Worm (Caenorhabditis elegans) whole organism, L3 larva: ENCODE results near the gene catp-4.
A peak's percentile ranks its signal among the peaks of the same experiment; 100 is the strongest.

Experiments
- R02D3.7 ChIP-seq: fragments of 150-350 bp; optimal IDR thresholded peaks from 2 replicates; lab custom pipeline; 2014; ENCODE audit warnings: missing biosample characterization, missing genetic modification characterization
- ZK546.5 ChIP-seq: sonication (generic microtip); optimal IDR thresholded peaks from 2 replicates; lab custom pipeline; 2017; ENCODE audit warnings: missing biosample characterization, missing genetic modification characterization
- aly-2 ChIP-seq: fragments of 150-350 bp; optimal IDR thresholded peaks from 2 replicates; lab custom pipeline; 2014; ENCODE audit warnings: missing biosample characterization, missing genetic modification characterization
- ama-1 ChIP-seq: fragments of 150-350 bp; optimal IDR thresholded peaks from 2 replicates; lab custom pipeline; 2018
- ceh-16 ChIP-seq: sonication (generic microtip); optimal IDR thresholded peaks from 2 replicates; lab custom pipeline; 2017; ENCODE audit warnings: missing biosample characterization, missing genetic modification characterization
- ceh-9 ChIP-seq: sonication (generic microtip); optimal IDR thresholded peaks from 2 replicates; lab custom pipeline; 2018; ENCODE audit warnings: missing biosample characterization, missing genetic modification characterization
- daf-12 ChIP-seq: fragments of 150-350 bp; optimal IDR thresholded peaks from 2 replicates; lab custom pipeline; 2014; ENCODE audit warnings: missing biosample characterization, missing genetic modification reagents, missing genetic modification characterization
- egl-27 ChIP-seq: sonication (generic microtip); optimal IDR thresholded peaks from 4 replicates; lab custom pipeline; 2017; ENCODE audit warnings: missing biosample characterization, missing genetic modification reagents, missing genetic modification characterization
- egl-5 ChIP-seq: fragments of 150-350 bp; optimal IDR thresholded peaks from 2 replicates; lab custom pipeline; 2017; ENCODE audit warnings: missing biosample characterization, missing genetic modification reagents, missing genetic modification characterization, inconsistent platforms
- elt-1 ChIP-seq: fragments of 150-350 bp; optimal IDR thresholded peaks from 2 replicates; lab custom pipeline; 2014; ENCODE audit warnings: missing biosample characterization, missing genetic modification characterization
- elt-3 ChIP-seq, 3 experiments: fragments of 150-350 bp in 1 of 3; sonication (generic microtip) in 2 of 3; optimal IDR thresholded peaks; 2 replicates in 2 of 3; 4 replicates in 1 of 3; lab custom pipeline; 2014 to 2017; ENCODE audit warnings: missing biosample characterization in 3 of 3, missing genetic modification characterization in 3 of 3
- eor-1 ChIP-seq, 2 experiments: fragments of 150-350 bp; optimal IDR thresholded peaks; 2 replicates each; lab custom pipeline; 2014 to 2018; ENCODE audit warnings: missing biosample characterization in 2 of 2, missing genetic modification characterization in 2 of 2
- fkh-10 ChIP-seq: sonication (generic microtip); optimal IDR thresholded peaks from 2 replicates; lab custom pipeline; 2017; ENCODE audit warnings: missing biosample characterization, missing genetic modification reagents, missing genetic modification characterization
- fkh-2 ChIP-seq: fragments of 150-350 bp; optimal IDR thresholded peaks from 2 replicates; lab custom pipeline; 2014; ENCODE audit warnings: missing biosample characterization, missing genetic modification reagents, missing genetic modification characterization
- fos-1 ChIP-seq: fragments of 150-350 bp; optimal IDR thresholded peaks from 2 replicates; lab custom pipeline; 2014; ENCODE audit warnings: missing biosample characterization, missing genetic modification characterization
- hmg-11 ChIP-seq: sonication (generic microtip); optimal IDR thresholded peaks from 2 replicates; lab custom pipeline; 2016; ENCODE audit warnings: missing genetic modification characterization, missing compliant biosample characterization
- jun-1 ChIP-seq: fragments of 150-350 bp; optimal IDR thresholded peaks from 2 replicates; lab custom pipeline; 2014; ENCODE audit warnings: missing biosample characterization, missing genetic modification reagents, missing genetic modification characterization
- lin-15B ChIP-seq: fragments of 150-350 bp; optimal IDR thresholded peaks from 2 replicates; lab custom pipeline; 2014; ENCODE audit warnings: missing biosample characterization, missing genetic modification characterization
- lin-39 ChIP-seq: fragments of 150-350 bp; optimal IDR thresholded peaks from 2 replicates; lab custom pipeline; 2018; ENCODE audit warnings: missing biosample characterization, missing genetic modification reagents, missing genetic modification characterization
- lsy-12 ChIP-seq: sonication (generic microtip); optimal IDR thresholded peaks from 2 replicates; lab custom pipeline; 2016; ENCODE audit warnings: mild to moderate bottlenecking, missing genetic modification characterization, missing compliant biosample characterization
- mdl-1 ChIP-seq: fragments of 150-350 bp; optimal IDR thresholded peaks from 2 replicates; lab custom pipeline; 2014; ENCODE audit warnings: missing biosample characterization, missing genetic modification characterization
- mml-1 ChIP-seq: fragments of 150-350 bp; sonication (generic microtip); optimal IDR thresholded peaks from 3 replicates; lab custom pipeline; 2014; ENCODE audit warnings: missing biosample characterization, missing genetic modification characterization
- nfya-1 ChIP-seq: sonication (generic microtip); optimal IDR thresholded peaks from 2 replicates; lab custom pipeline; 2017; ENCODE audit warnings: missing genetic modification characterization, mild to moderate bottlenecking, missing compliant biosample characterization, antibody characterized with exemption, moderate library complexity; ENCODE audit not compliant: insufficient read depth
- nhr-11 ChIP-seq: fragments of 150-350 bp; optimal IDR thresholded peaks from 2 replicates; lab custom pipeline; 2014; ENCODE audit warnings: missing biosample characterization, missing genetic modification characterization
- nhr-12 ChIP-seq: fragments of 150-350 bp; optimal IDR thresholded peaks from 2 replicates; lab custom pipeline; 2014; ENCODE audit warnings: missing biosample characterization, missing genetic modification characterization
- nhr-23 ChIP-seq: fragments of 150-350 bp; optimal IDR thresholded peaks from 2 replicates; lab custom pipeline; 2014; ENCODE audit warnings: missing biosample characterization, missing genetic modification reagents, missing genetic modification characterization
- nhr-237 ChIP-seq: fragments of 150-350 bp; optimal IDR thresholded peaks from 2 replicates; lab custom pipeline; 2014; ENCODE audit warnings: missing biosample characterization, missing genetic modification characterization
- nhr-25 ChIP-seq: sonication (generic microtip); optimal IDR thresholded peaks from 2 replicates; lab custom pipeline; 2017; ENCODE audit warnings: missing biosample characterization, missing genetic modification characterization
- nhr-28 ChIP-seq: fragments of 150-350 bp; optimal IDR thresholded peaks from 2 replicates; lab custom pipeline; 2014; ENCODE audit warnings: missing biosample characterization, missing genetic modification characterization
- nhr-43 ChIP-seq: sonication (generic microtip); optimal IDR thresholded peaks from 2 replicates; lab custom pipeline; 2016; ENCODE audit warnings: mild to moderate bottlenecking, missing genetic modification characterization, missing compliant biosample characterization; ENCODE audit not compliant: poor library complexity, severe bottlenecking
- nhr-67 ChIP-seq: fragments of 150-350 bp; optimal IDR thresholded peaks from 2 replicates; lab custom pipeline; 2014; ENCODE audit warnings: missing biosample characterization, missing genetic modification characterization
- nhr-76 ChIP-seq: fragments of 150-350 bp; sonication (generic microtip); optimal IDR thresholded peaks from 5 replicates; lab custom pipeline; 2014; ENCODE audit warnings: missing biosample characterization, missing genetic modification characterization
- pha-4 ChIP-seq: fragments of 150-350 bp; optimal IDR thresholded peaks from 2 replicates; lab custom pipeline; 2014; ENCODE audit warnings: missing biosample characterization, missing genetic modification reagents, missing genetic modification characterization
- pqm-1 ChIP-seq: fragments of 150-350 bp; optimal IDR thresholded peaks from 2 replicates; lab custom pipeline; 2017; ENCODE audit warnings: missing biosample characterization, missing genetic modification characterization, inconsistent platforms
- sea-2 ChIP-seq: fragments of 150-350 bp; sonication (generic microtip); optimal IDR thresholded peaks from 4 replicates; lab custom pipeline; 2014; ENCODE audit warnings: missing biosample characterization, missing genetic modification reagents, missing genetic modification characterization
- skn-1 ChIP-seq: fragments of 150-350 bp; optimal IDR thresholded peaks from 2 replicates; lab custom pipeline; 2014; ENCODE audit warnings: missing biosample characterization, missing genetic modification characterization
- snpc-4 ChIP-seq: fragments of 150-350 bp; optimal IDR thresholded peaks from 2 replicates; lab custom pipeline; 2014; ENCODE audit warnings: missing biosample characterization, missing genetic modification characterization
- tbx-2 ChIP-seq: sonication (generic microtip); optimal IDR thresholded peaks from 2 replicates; lab custom pipeline; 2016; ENCODE audit warnings: mild to moderate bottlenecking, missing genetic modification characterization, missing compliant biosample characterization
- unc-39 ChIP-seq: sonication (generic microtip); optimal IDR thresholded peaks from 4 replicates; lab custom pipeline; 2017; ENCODE audit warnings: missing biosample characterization, missing genetic modification characterization
- unc-62 ChIP-seq: fragments of 150-350 bp; sonication (generic microtip); optimal IDR thresholded peaks from 4 replicates; lab custom pipeline; 2014; ENCODE audit warnings: missing biosample characterization, missing genetic modification reagents, missing genetic modification characterization
- ztf-11 ChIP-seq: fragments of 150-350 bp; optimal IDR thresholded peaks from 2 replicates; lab custom pipeline; 2014; ENCODE audit warnings: missing biosample characterization, missing genetic modification characterization
- ztf-4 ChIP-seq: fragments of 150-350 bp; optimal IDR thresholded peaks from 2 replicates; lab custom pipeline; 2014; ENCODE audit warnings: missing biosample characterization, missing genetic modification characterization

The catp-4 gene

DNA sequence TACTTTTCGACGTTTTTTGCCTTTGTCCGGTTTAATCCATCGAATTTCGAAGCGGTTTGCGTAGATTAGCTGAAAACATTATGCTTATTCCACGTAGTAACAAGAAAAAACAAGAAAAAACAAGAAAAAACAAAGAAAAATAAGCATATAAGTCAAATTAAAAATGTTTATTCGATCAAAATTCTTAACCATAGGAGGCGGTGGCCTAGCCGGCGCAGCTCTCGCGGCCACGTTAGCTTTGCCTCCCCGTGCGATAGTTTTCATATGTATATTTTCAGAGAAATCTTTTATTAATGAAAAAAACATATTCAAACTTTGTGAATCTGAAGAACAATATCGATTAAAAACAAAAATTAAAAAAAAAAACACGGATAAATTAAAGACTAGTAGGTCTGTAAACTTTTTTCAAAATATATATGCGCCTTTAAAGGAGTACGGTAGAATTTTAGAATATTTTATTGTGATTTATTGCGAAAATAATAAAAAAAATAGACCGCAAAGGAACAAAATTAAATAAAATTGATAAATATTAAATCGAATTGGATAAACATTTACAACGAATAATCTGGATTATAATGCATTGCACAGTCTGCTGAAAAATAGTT lies 29.5 kb upstream of the catp-4 start:
- peak; percentile 44 for TF ChIP-seq nfya-1 (tag; lab: Kevin White, UChicago)

DNA sequence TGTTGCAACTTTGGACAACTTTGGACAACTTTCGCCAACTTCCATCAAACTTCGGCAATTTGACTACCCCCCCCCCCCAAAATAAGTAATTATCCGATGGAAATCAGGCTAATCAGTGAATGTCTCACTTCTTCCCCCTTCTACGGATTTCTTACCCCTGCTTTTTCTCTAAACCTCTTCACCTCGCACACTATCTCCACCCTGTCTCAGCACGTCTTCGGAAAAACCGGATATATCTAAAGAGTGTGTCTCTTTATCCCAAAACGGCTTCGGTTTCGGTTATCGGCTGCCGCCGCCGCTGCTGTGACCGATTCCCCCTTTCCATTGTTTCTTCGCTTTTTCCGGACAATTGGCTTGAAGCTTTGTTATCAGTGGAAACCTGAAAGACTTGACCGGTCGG lies 25.6 kb upstream of the catp-4 start:
- TF ChIP-seq ztf-4 (tag; lab: Kevin White, UChicago) (no peak), nhr-11 (tag; lab: Kevin White, UChicago) (no peak), ZK546.5 (tag; lab: Kevin White, UChicago) (no peak), lsy-12 (tag; lab: Kevin White, UChicago) (no peak), nhr-76 (tag; lab: Kevin White, UChicago) (no peak), ceh-16 (tag; lab: Kevin White, UChicago) (no peak), hmg-11 (tag; lab: Kevin White, UChicago) (no peak), jun-1 (no peak), nfya-1 (tag; lab: Kevin White, UChicago) (no peak), lin-39 (tag; lab: Kevin White, UChicago) (no peak), pha-4 (tag; lab: Kevin White, UChicago) (no peak), nhr-23 (tag; lab: Kevin White, UChicago) (no peak), unc-62 (no peak), snpc-4 (tag; lab: Kevin White, UChicago) (no peak)
- TF ChIP-seq, all 47 proteins: peak for 0

DNA sequence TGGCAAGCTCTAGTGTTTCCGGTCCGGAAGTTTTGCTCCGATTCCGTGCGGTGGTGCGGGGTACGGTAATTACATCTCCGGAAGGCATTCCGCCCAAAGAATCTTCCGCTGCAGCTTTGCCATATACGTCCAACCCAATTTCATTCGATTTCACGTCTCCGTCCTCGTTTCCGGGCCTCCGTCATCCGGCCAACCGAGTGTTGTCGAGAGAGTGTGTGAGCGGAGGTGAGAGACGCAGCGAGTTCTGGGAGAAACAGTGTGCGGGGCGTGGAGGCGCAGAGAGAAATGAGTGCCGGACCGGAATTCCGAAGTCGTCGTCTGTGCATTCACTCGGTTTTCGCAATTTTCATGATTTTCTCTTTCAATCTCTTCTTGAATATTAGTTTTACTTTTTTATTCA lies 24.1 kb upstream of the catp-4 start:
- TF ChIP-seq mml-1: no peak
- TF ChIP-seq unc-39 (tag; lab: Kevin White, UChicago): no peak
- no peak for TF ChIP-seq ZK546.5 (tag; lab: Kevin White, UChicago)
- no peak for TF ChIP-seq unc-62
- no peak for TF ChIP-seq egl-27 (tag; lab: Kevin White, UChicago)
- no peak for TF ChIP-seq nhr-11 (tag; lab: Kevin White, UChicago)
- no peak for TF ChIP-seq sea-2 (GFP tag; lab: Kevin White, UChicago)
- TF ChIP-seq nhr-12 (tag; lab: Kevin White, UChicago): no peak
- no peak for TF ChIP-seq mdl-1 (tag; lab: Kevin White, UChicago)
- TF ChIP-seq nhr-23 (tag; lab: Kevin White, UChicago): no peak
- TF ChIP-seq aly-2 (tag; lab: Kevin White, UChicago): no peak
- TF ChIP-seq skn-1: no peak
- TF ChIP-seq nhr-25 (tag; lab: Kevin White, UChicago): no peak
- no peak for TF ChIP-seq elt-3 (tag; optimal IDR thresholded peaks at IDR 0.05; lab: Kevin White, UChicago)
- no peak for TF ChIP-seq nhr-76 (tag; lab: Kevin White, UChicago)
- no peak for TF ChIP-seq snpc-4 (tag; lab: Kevin White, UChicago)
- TF ChIP-seq lsy-12 (tag; lab: Kevin White, UChicago): no peak
- TF ChIP-seq nfya-1 (tag; lab: Kevin White, UChicago): peak; percentile 25
- no peak for TF ChIP-seq eor-1 (tag; optimal IDR thresholded peaks at IDR 0.05; lab: Kevin White, UChicago)
- TF ChIP-seq nhr-28: no peak
- no peak for TF ChIP-seq ztf-11
- peak; percentile 65 for TF ChIP-seq tbx-2 (tag; lab: Kevin White, UChicago)
- TF ChIP-seq daf-12 (tag; lab: Kevin White, UChicago): no peak
- no peak for TF ChIP-seq jun-1
- TF ChIP-seq lin-15B (tag; lab: Kevin White, UChicago): no peak
- no peak for TF ChIP-seq ztf-4 (tag; lab: Kevin White, UChicago)
- TF ChIP-seq lin-39 (tag; lab: Kevin White, UChicago): peak; percentile 53
- no peak for TF ChIP-seq nhr-67 (tag; lab: Kevin White, UChicago)
- TF ChIP-seq elt-1 (tag; lab: Kevin White, UChicago): no peak
- no peak for TF ChIP-seq R02D3.7 (tag; lab: Kevin White, UChicago)
- no peak for TF ChIP-seq pqm-1 (tag; lab: Kevin White, UChicago)
- no peak for TF ChIP-seq ama-1 (lab: Kevin White, UChicago)
- TF ChIP-seq pha-4 (tag; lab: Kevin White, UChicago): no peak
- peak; percentile 56 for TF ChIP-seq hmg-11 (tag; lab: Kevin White, UChicago)
- no peak for TF ChIP-seq nhr-237 (tag; lab: Kevin White, UChicago)
- TF ChIP-seq nhr-43 (tag; lab: Kevin White, UChicago): no peak
- no peak for TF ChIP-seq ceh-9
- no peak for TF ChIP-seq fos-1 (tag; lab: Kevin White, UChicago)
- TF ChIP-seq fkh-10: peak; percentile 60
- TF ChIP-seq egl-5 (tag; lab: Kevin White, UChicago): no peak
- TF ChIP-seq fkh-2 (tag; lab: Kevin White, UChicago): no peak
